Worm (Caenorhabditis elegans): ENCODE data around the gene tasp-1.

Gene tasp-1

ce11 chrIII:10810837-10811814, 52.0 kb downstream of the tasp-1 start:
- no peak for TF ChIP-seq W03F9.2 (tag; optimal IDR thresholded peaks at IDR 0.05)
- TF ChIP-seq dao-5 (tag; optimal IDR thresholded peaks at IDR 0.05): no peak
- TF ChIP-seq him-1 (tag; optimal IDR thresholded peaks at IDR 0.05): no peak

All from whole organism, L4/young adult.